Worm (Caenorhabditis elegans) whole organism, midembryonic: Measurements from ENCODE around the gene dlhd-1.

Experiments
- T22C8.4 ChIP-seq: fragments of 200-800 bp; sonication (Bioruptor generic); IDR thresholded peaks from 2 replicates; pipeline ENCODE4 v1.3.6; 2022; ENCODE audit warnings: missing genetic modification characterization, missing compliant biosample characterization
- cog-1 ChIP-seq: sonication (generic microtip); optimal IDR thresholded peaks from 2 replicates; lab custom pipeline; 2016; ENCODE audit warnings: missing genetic modification characterization, missing compliant biosample characterization
- flt-1 ChIP-seq: fragments of 200-800 bp; sonication (Bioruptor generic); IDR thresholded peaks from 2 replicates; pipeline ENCODE4 v1.3.6; 2022; ENCODE audit warnings: missing genetic modification characterization, missing compliant biosample characterization
- klf-2 ChIP-seq: fragments of 200-800 bp; sonication (Bioruptor generic); conservative IDR thresholded peaks from 2 replicates; pipeline ENCODE4 v1.3.6; 2022; ENCODE audit warnings: missing genetic modification reagents, missing genetic modification characterization, missing compliant biosample characterization
- med-1 ChIP-seq: sonication (generic microtip); optimal IDR thresholded peaks from 2 replicates; lab custom pipeline; 2017; ENCODE audit warnings: missing genetic modification characterization, mild to moderate bottlenecking, missing compliant biosample characterization, antibody characterized with exemption, missing genetic modification reagents; ENCODE audit not compliant: insufficient read depth
- ref-1 ChIP-seq: fragments of 200-800 bp; sonication (Bioruptor generic); conservative IDR thresholded peaks from 2 replicates; pipeline ENCODE4 v1.3.6; 2022; ENCODE audit warnings: missing genetic modification reagents, missing genetic modification characterization, missing compliant biosample characterization
- tab-1 ChIP-seq: fragments of 200-800 bp; sonication (Bioruptor generic); IDR thresholded peaks from 2 replicates; pipeline ENCODE4 v1.3.6; 2022; ENCODE audit warnings: missing genetic modification characterization, missing compliant biosample characterization

DNA sequence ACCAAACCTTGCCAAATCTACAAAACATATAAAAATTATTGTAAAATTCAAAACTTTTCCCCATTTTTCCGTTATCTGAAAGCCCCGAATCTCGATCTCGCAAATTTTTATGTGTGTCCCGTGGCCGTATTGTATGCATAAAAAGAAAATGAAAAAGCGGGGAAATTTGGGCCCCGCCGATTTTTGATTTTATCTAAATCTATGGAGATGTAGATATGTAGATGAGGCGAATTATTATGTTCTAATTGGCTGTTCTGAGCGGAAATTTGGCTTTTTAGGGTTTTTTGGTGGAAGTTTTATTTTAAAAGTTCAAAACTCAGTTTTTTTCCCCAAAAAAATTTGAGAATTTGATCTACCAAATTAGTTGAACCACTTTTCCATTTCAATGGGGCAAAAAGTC, 24.2 kb upstream of the dlhd-1 start:
- TF ChIP-seq tab-1 (GFP tag; lab: Robert Waterston, UW) (no peak), T22C8.4 (GFP tag; lab: Robert Waterston, UW) (no peak), flt-1 (no peak), klf-2 (no peak), cog-1 (tag; lab: Kevin White, UChicago) (no peak), ref-1 (GFP tag; lab: Robert Waterston, UW) (no peak), med-1 (GFP tag; lab: Kevin White, UChicago) (no peak)
